Fruit fly (Drosophila melanogaster): ENCODE measurements around the gene PolrMT.
A peak's percentile ranks its signal among the peaks of the same experiment; 100 is the strongest.

Gene PolrMT

dm6 chr2L:1124265-1124664 is 16.1 kb upstream of the PolrMT start:
- no peak for TF ChIP-seq CG7101 (tag; optimal IDR thresholded peaks at IDR 0.05)
- TF ChIP-seq CG1620 (GFP tag; optimal IDR thresholded peaks at IDR 0.05): no peak
- no peak for TF ChIP-seq toe (GFP tag; optimal IDR thresholded peaks at IDR 0.05)
- peak; percentile 34 for TF ChIP-seq Clk (GFP tag; optimal IDR thresholded peaks at IDR 0.05)
- TF ChIP-seq cic (GFP tag; optimal IDR thresholded peaks at IDR 0.05): no peak
- TF ChIP-seq pad (GFP tag; optimal IDR thresholded peaks at IDR 0.05): no peak
- TF ChIP-seq ovo (GFP tag; optimal IDR thresholded peaks at IDR 0.05): no peak
- no peak for TF ChIP-seq cnc (optimal IDR thresholded peaks at IDR 0.05)
- no peak for TF ChIP-seq CG5204 (GFP tag; optimal IDR thresholded peaks at IDR 0.05)
- TF ChIP-seq Crg-1 (GFP tag; optimal IDR thresholded peaks at IDR 0.05): no peak
- no peak for TF ChIP-seq CG11617 (GFP tag; optimal IDR thresholded peaks at IDR 0.05)
- peak; percentile 36 for TF ChIP-seq tj (GFP tag; optimal IDR thresholded peaks at IDR 0.05)
- TF ChIP-seq CG33017 (tag; optimal IDR thresholded peaks at IDR 0.05): peak; percentile 41
- TF ChIP-seq CG7045 (GFP tag; optimal IDR thresholded peaks at IDR 0.05): peak; percentile 17
- no peak for TF ChIP-seq CG14711 (tag; optimal IDR thresholded peaks at IDR 0.05)
- no peak for TF ChIP-seq bab1 (GFP tag; optimal IDR thresholded peaks at IDR 0.05)
- TF ChIP-seq kay (GFP tag; ENCODE audit: borderline replicate concordance): no peak
- TF ChIP-seq Mnt (GFP tag; optimal IDR thresholded peaks at IDR 0.05): no peak
- TF ChIP-seq Hr96 (GFP tag; optimal IDR thresholded peaks at IDR 0.05): no peak
- TF ChIP-seq CG12768 (GFP tag; optimal IDR thresholded peaks at IDR 0.05): peak; percentile 92

dm6 chr2L:1123078-1123818 is 15.1 kb upstream of the PolrMT start:
- TF ChIP-seq cnc (optimal IDR thresholded peaks at IDR 0.05) (no peak), CG33017 (tag; optimal IDR thresholded peaks at IDR 0.05) (peak; percentile 30), cic (GFP tag; optimal IDR thresholded peaks at IDR 0.05) (peak; percentile 70), kay (GFP tag; ENCODE audit: borderline replicate concordance) (no peak), CG5204 (GFP tag; optimal IDR thresholded peaks at IDR 0.05) (no peak), tj (GFP tag; optimal IDR thresholded peaks at IDR 0.05) (no peak), CG12768 (GFP tag; optimal IDR thresholded peaks at IDR 0.05) (no peak), pad (GFP tag; optimal IDR thresholded peaks at IDR 0.05) (peak; percentile 36), Crg-1 (GFP tag; optimal IDR thresholded peaks at IDR 0.05) (no peak), CG7045 (GFP tag; optimal IDR thresholded peaks at IDR 0.05) (peak; percentile 64), toe (GFP tag; optimal IDR thresholded peaks at IDR 0.05) (peak; percentile 6), CG14711 (tag; optimal IDR thresholded peaks at IDR 0.05) (peak; percentile 30), CG1620 (GFP tag; optimal IDR thresholded peaks at IDR 0.05) (no peak), Clk (GFP tag; optimal IDR thresholded peaks at IDR 0.05) (no peak), bab1 (GFP tag; optimal IDR thresholded peaks at IDR 0.05) (no peak), ovo (GFP tag; optimal IDR thresholded peaks at IDR 0.05) (peak; percentile 67), Mnt (GFP tag; optimal IDR thresholded peaks at IDR 0.05) (no peak), CG11617 (GFP tag; optimal IDR thresholded peaks at IDR 0.05) (no peak), CG7101 (tag; optimal IDR thresholded peaks at IDR 0.05) (peak; percentile 76), Hr96 (GFP tag; optimal IDR thresholded peaks at IDR 0.05) (no peak)

- TF ChIP-seq Crg-1 (GFP tag; optimal IDR thresholded peaks at IDR 0.05) (no peak), CG1620 (GFP tag; optimal IDR thresholded peaks at IDR 0.05) (no peak), CG33017 (tag; optimal IDR thresholded peaks at IDR 0.05) (no peak), CG11617 (GFP tag; optimal IDR thresholded peaks at IDR 0.05) (no peak), ovo (GFP tag; optimal IDR thresholded peaks at IDR 0.05) (peak; percentile 45), Mnt (GFP tag; optimal IDR thresholded peaks at IDR 0.05) (no peak), CG7101 (tag; optimal IDR thresholded peaks at IDR 0.05) (no peak)
Measured at dm6 chr2L:1122711-1122960, 14.5 kb upstream of the PolrMT start.

dm6 chr2L:1121942-1122710 is 14.0 kb upstream of the PolrMT start:
- TF ChIP-seq CG5204 (GFP tag; optimal IDR thresholded peaks at IDR 0.05) (peak; percentile 7), toe (GFP tag; optimal IDR thresholded peaks at IDR 0.05) (no peak), Clk (GFP tag; optimal IDR thresholded peaks at IDR 0.05) (peak; percentile 2), Crg-1 (GFP tag; optimal IDR thresholded peaks at IDR 0.05) (peak; percentile 58), ovo (GFP tag; optimal IDR thresholded peaks at IDR 0.05) (no peak), CG7101 (tag; optimal IDR thresholded peaks at IDR 0.05) (peak; percentile 2)

dm6 chr2L:1120206-1120902 is 12.2 kb upstream of the PolrMT start:
- TF ChIP-seq CG33017 (tag; optimal IDR thresholded peaks at IDR 0.05) (no peak), cic (GFP tag; optimal IDR thresholded peaks at IDR 0.05) (peak; percentile 51), CG1620 (GFP tag; optimal IDR thresholded peaks at IDR 0.05) (no peak), tj (GFP tag; optimal IDR thresholded peaks at IDR 0.05) (peak; percentile 100), Mnt (GFP tag; optimal IDR thresholded peaks at IDR 0.05) (peak; percentile 20)

Measured in whole organism, adult.